Worm (Caenorhabditis elegans): ENCODE measurements around the gene C27D6.1.

- TF ChIP-seq ceh-36 (tag; optimal IDR thresholded peaks at IDR 0.05) (no peak), ceh-13 (GFP tag; optimal IDR thresholded peaks at IDR 0.05) (no peak), aly-1 (tag; optimal IDR thresholded peaks at IDR 0.05) (no peak), tbx-37 (GFP tag; conservative IDR thresholded peaks at IDR 0.05) (no peak), sea-1 (GFP tag; conservative IDR thresholded peaks at IDR 0.05) (no peak), hmbx-1 (tag; optimal IDR thresholded peaks at IDR 0.05) (no peak), hnd-1 (tag; optimal IDR thresholded peaks at IDR 0.05) (no peak), B0310.2 (tag; optimal IDR thresholded peaks at IDR 0.05) (no peak), tra-4 (tag; optimal IDR thresholded peaks at IDR 0.05) (no peak), ama-1 (optimal IDR thresholded peaks at IDR 0.05) (no peak), flt-1 (GFP tag; IDR thresholded peaks at IDR 0.05) (no peak)
Observed at ce11 chrII:5166738-5167137, 5.8 kb upstream of the C27D6.1 start, which contains the start of gene srb-3.
